Worm (Caenorhabditis elegans) whole organism, late embryonic: ENCODE results near the gene F42F12.3.

Experiments
- C38D4.7 ChIP-seq: fragments of 200-800 bp; sonication (Bioruptor generic); optimal IDR thresholded peaks from 2 replicates; lab custom pipeline; 2018; ENCODE audit warnings: mild to moderate bottlenecking, missing genetic modification characterization, moderate library complexity, missing compliant biosample characterization
- F13H6.1 ChIP-seq: sonication (generic microtip); optimal IDR thresholded peaks from 2 replicates; lab custom pipeline; 2016; ENCODE audit warnings: missing genetic modification characterization, missing compliant biosample characterization
- K02D7.2 ChIP-seq: sonication (generic microtip); optimal IDR thresholded peaks from 2 replicates; lab custom pipeline; 2017; ENCODE audit warnings: mild to moderate bottlenecking, missing genetic modification characterization, missing compliant biosample characterization
- Y22D7AL.16 ChIP-seq: sonication (generic microtip); optimal IDR thresholded peaks from 2 replicates; lab custom pipeline; 2016; ENCODE audit warnings: missing genetic modification characterization, missing compliant biosample characterization
- ahr-1 ChIP-seq: sonication (generic microtip); optimal IDR thresholded peaks from 2 replicates; lab custom pipeline; 2016; ENCODE audit warnings: missing genetic modification characterization, missing compliant biosample characterization
- ceh-14 ChIP-seq: sonication (generic microtip); optimal IDR thresholded peaks from 2 replicates; lab custom pipeline; 2016; ENCODE audit warnings: missing genotype, missing genetic modification characterization, missing compliant biosample characterization
- ceh-18 ChIP-seq: sonication (generic microtip); optimal IDR thresholded peaks from 2 replicates; lab custom pipeline; 2016; ENCODE audit warnings: missing genetic modification characterization, missing compliant biosample characterization
- ceh-19 ChIP-seq: fragments of 200-800 bp; sonication (Bioruptor generic); optimal IDR thresholded peaks from 2 replicates; lab custom pipeline; 2018; ENCODE audit warnings: mild to moderate bottlenecking, missing genetic modification characterization, missing compliant biosample characterization
- ceh-2 ChIP-seq: sonication (generic microtip); optimal IDR thresholded peaks from 2 replicates; lab custom pipeline; 2016; ENCODE audit warnings: missing genotype, missing genetic modification characterization, missing compliant biosample characterization
- ceh-22 ChIP-seq: sonication (generic microtip); optimal IDR thresholded peaks from 2 replicates; lab custom pipeline; 2017; ENCODE audit warnings: missing biosample characterization, missing genetic modification characterization
- ceh-24 ChIP-seq: sonication (generic microtip); optimal IDR thresholded peaks from 2 replicates; lab custom pipeline; 2016; ENCODE audit warnings: mild to moderate bottlenecking, missing genetic modification characterization, missing compliant biosample characterization
- ceh-30 ChIP-seq: fragments of 150-350 bp; optimal IDR thresholded peaks from 2 replicates; lab custom pipeline; 2014; ENCODE audit warnings: missing biosample characterization, missing genetic modification characterization
- ceh-6 ChIP-seq: fragments of 200-800 bp; sonication (Bioruptor generic); optimal IDR thresholded peaks from 2 replicates; lab custom pipeline; 2018; ENCODE audit warnings: mild to moderate bottlenecking, missing genetic modification characterization, missing compliant biosample characterization
- ceh-9 ChIP-seq: sonication (generic microtip); optimal IDR thresholded peaks from 2 replicates; lab custom pipeline; 2016; ENCODE audit warnings: mild to moderate bottlenecking, missing genetic modification characterization, inconsistent platforms, missing compliant biosample characterization
- che-1 ChIP-seq: sonication (generic microtip); optimal IDR thresholded peaks from 2 replicates; lab custom pipeline; 2016; ENCODE audit warnings: mild to moderate bottlenecking, missing genetic modification characterization, missing compliant biosample characterization
- elt-2 ChIP-seq: sonication (generic microtip); optimal IDR thresholded peaks from 2 replicates; lab custom pipeline; 2016; ENCODE audit warnings: missing genetic modification reagents, missing genetic modification characterization, missing compliant biosample characterization
- elt-4 ChIP-seq: sonication (generic microtip); optimal IDR thresholded peaks from 2 replicates; lab custom pipeline; 2016; ENCODE audit warnings: missing genetic modification characterization, missing compliant biosample characterization
- eyg-1 ChIP-seq: sonication (generic microtip); optimal IDR thresholded peaks from 2 replicates; lab custom pipeline; 2016; ENCODE audit warnings: missing genotype, missing genetic modification characterization, missing compliant biosample characterization
- fax-1 ChIP-seq: sonication (generic microtip); optimal IDR thresholded peaks from 2 replicates; lab custom pipeline; 2016; ENCODE audit warnings: missing genotype, missing genetic modification characterization, missing compliant biosample characterization
- fkh-6 ChIP-seq: sonication (generic microtip); optimal IDR thresholded peaks from 2 replicates; lab custom pipeline; 2016; ENCODE audit warnings: missing genetic modification characterization, missing compliant biosample characterization
- hlh-13 ChIP-seq: fragments of 200-800 bp; sonication (Bioruptor generic); optimal IDR thresholded peaks from 2 replicates; lab custom pipeline; 2018; ENCODE audit warnings: mild to moderate bottlenecking, missing genetic modification characterization, missing compliant biosample characterization
- hlh-15 ChIP-seq: sonication (generic microtip); optimal IDR thresholded peaks from 2 replicates; lab custom pipeline; 2016; ENCODE audit warnings: missing genetic modification characterization, missing compliant biosample characterization
- hlh-6 ChIP-seq: sonication (generic microtip); optimal IDR thresholded peaks from 2 replicates; lab custom pipeline; 2016; ENCODE audit warnings: missing genotype, missing genetic modification characterization, missing compliant biosample characterization
- hlh-8 ChIP-seq: sonication (generic microtip); optimal IDR thresholded peaks from 2 replicates; lab custom pipeline; 2016; ENCODE audit warnings: missing genotype, missing genetic modification characterization, missing compliant biosample characterization
- lim-6 ChIP-seq: sonication (generic microtip); optimal IDR thresholded peaks from 2 replicates; lab custom pipeline; 2016; ENCODE audit warnings: missing genetic modification characterization, missing compliant biosample characterization
- lin-11 ChIP-seq: fragments of 200-800 bp; sonication (Bioruptor generic); optimal IDR thresholded peaks from 2 replicates; lab custom pipeline; 2018; ENCODE audit warnings: mild to moderate bottlenecking, missing genetic modification characterization, missing compliant biosample characterization
- nfya-1 ChIP-seq: sonication (generic microtip); optimal IDR thresholded peaks from 2 replicates; lab custom pipeline; 2017; ENCODE audit warnings: missing genetic modification characterization, mild to moderate bottlenecking, missing compliant biosample characterization, antibody characterized with exemption, moderate library complexity
- nhr-11 ChIP-seq: fragments of 150-350 bp; optimal IDR thresholded peaks from 2 replicates; lab custom pipeline; 2014; ENCODE audit warnings: missing biosample characterization, missing genetic modification characterization
- pag-3 ChIP-seq: sonication (generic microtip); optimal IDR thresholded peaks from 2 replicates; lab custom pipeline; 2016; ENCODE audit warnings: missing compliant biosample characterization, missing genetic modification characterization, borderline replicate concordance
- pat-9 ChIP-seq: fragments of 200-800 bp; sonication (Bioruptor generic); optimal IDR thresholded peaks from 2 replicates; lab custom pipeline; 2018; ENCODE audit warnings: mild to moderate bottlenecking, missing genetic modification characterization, moderate library complexity, missing compliant biosample characterization
- pqm-1 ChIP-seq: sonication (generic microtip); optimal IDR thresholded peaks from 2 replicates; lab custom pipeline; 2016; ENCODE audit warnings: missing genetic modification characterization, missing compliant biosample characterization
- pros-1 ChIP-seq: fragments of 150-350 bp; optimal IDR thresholded peaks from 2 replicates; lab custom pipeline; 2014; ENCODE audit warnings: missing biosample characterization, missing genetic modification reagents, missing genetic modification characterization
- sdc-2 ChIP-seq: sonication (generic microtip); optimal IDR thresholded peaks from 2 replicates; lab custom pipeline; 2016; ENCODE audit warnings: missing genotype, missing genetic modification characterization, missing compliant biosample characterization
- sox-2 ChIP-seq: fragments of 200-800 bp; sonication (Bioruptor generic); IDR thresholded peaks from 2 replicates; pipeline ENCODE4 v1.3.6; 2022; ENCODE audit warnings: missing genetic modification reagents, missing genetic modification characterization, missing compliant biosample characterization
- sox-4 ChIP-seq: sonication (generic microtip); optimal IDR thresholded peaks from 2 replicates; lab custom pipeline; 2017; ENCODE audit warnings: mild to moderate bottlenecking, missing genetic modification characterization, inconsistent platforms, missing compliant biosample characterization
- tbx-2 ChIP-seq: sonication (generic microtip); optimal IDR thresholded peaks from 2 replicates; lab custom pipeline; 2016; ENCODE audit warnings: missing genetic modification characterization, missing compliant biosample characterization
- tbx-7 ChIP-seq: sonication (generic microtip); optimal IDR thresholded peaks from 2 replicates; lab custom pipeline; 2016; ENCODE audit warnings: missing genotype, missing genetic modification characterization, missing compliant biosample characterization
- ttx-3 ChIP-seq: sonication (generic microtip); optimal IDR thresholded peaks from 2 replicates; lab custom pipeline; 2016; ENCODE audit warnings: missing genetic modification reagents, missing genetic modification characterization, missing compliant biosample characterization
- unc-3 ChIP-seq, 2 experiments: fragments of 200-800 bp in 1 of 2; sonication (Bioruptor generic) in 1 of 2; sonication (generic microtip) in 1 of 2; conservative IDR thresholded peaks in 1 of 2; optimal IDR thresholded peaks in 1 of 2; 2 replicates each; pipeline versions ENCODE4 v1.3.6 to Lab custom; 2016 to 2022; ENCODE audit warnings: missing compliant biosample characterization in 2 of 2, missing genetic modification characterization in 2 of 2, missing genetic modification reagents in 1 of 2
- unc-55 ChIP-seq: sonication (generic microtip); optimal IDR thresholded peaks from 2 replicates; lab custom pipeline; 2017; ENCODE audit warnings: missing biosample characterization, missing genetic modification reagents, missing genetic modification characterization

F42F12.3 gene

ce11 chrX:12321357-12321756, 29.0 kb upstream of the F42F12.3 start, which contains the start of gene F17A2.13:
F17A2.13 (plus strand) TSS chrX:12321657.
- TF ChIP-seq ceh-22 (tag; lab: Kevin White, UChicago) (no peak), lin-11 (no peak), ceh-14 (tag; lab: Kevin White, UChicago) (no peak), ttx-3 (no peak), tbx-2 (tag; lab: Kevin White, UChicago) (no peak), hlh-15 (tag; lab: Kevin White, UChicago) (no peak)

- TF ChIP-seq C38D4.7 (GFP tag; lab: Kevin White, UChicago) (no peak), ceh-19 (no peak), ceh-9 (tag; lab: Kevin White, UChicago) (no peak), fkh-6 (tag; lab: Kevin White, UChicago) (no peak), unc-55 (GFP tag; lab: Kevin White, UChicago) (no peak), ceh-2 (tag; lab: Kevin White, UChicago) (no peak), F13H6.1 (tag; lab: Kevin White, UChicago) (no peak), sox-2 (no peak), ceh-6 (GFP tag; lab: Kevin White, UChicago) (no peak)
Measured at ce11 chrX:12323439-12323838, 26.9 kb upstream of the F42F12.3 start, which contains the start of gene srd-40. srd-40 (plus strand) TSS chrX:12323739.

ce11 chrX:12326424-12326823, 24.0 kb upstream of the F42F12.3 start, which contains the start of gene srd-41:
srd-41 (plus strand) TSS chrX:12326724.
- no peak for TF ChIP-seq fax-1 (tag; lab: Kevin White, UChicago)
- TF ChIP-seq ceh-6 (GFP tag; lab: Kevin White, UChicago), result no peak
- TF ChIP-seq ceh-22 (tag; lab: Kevin White, UChicago), result no peak
- TF ChIP-seq K02D7.2, result no peak
- TF ChIP-seq elt-4 (tag; lab: Kevin White, UChicago), result no peak
- TF ChIP-seq ceh-30 (tag; lab: Kevin White, UChicago), result no peak
- no peak for TF ChIP-seq hlh-13 (GFP tag; lab: Kevin White, UChicago)
- no peak for TF ChIP-seq lim-6
- TF ChIP-seq tbx-7, result no peak
- TF ChIP-seq pat-9, result no peak
- no peak for TF ChIP-seq hlh-8 (tag; lab: Kevin White, UChicago)
- no peak for TF ChIP-seq sdc-2 (tag; lab: Kevin White, UChicago)
- TF ChIP-seq ahr-1 (tag; lab: Kevin White, UChicago), result no peak
- no peak for TF ChIP-seq nhr-11 (tag; lab: Kevin White, UChicago)

ce11 chrX:12328676-12329075, 21.7 kb upstream of the F42F12.3 start, which contains the start of gene srd-45:
srd-45 (plus strand) TSS chrX:12328976.
- TF ChIP-seq sox-4 (tag; lab: Kevin White, UChicago), result no peak
- no peak for TF ChIP-seq ceh-14 (tag; lab: Kevin White, UChicago)
- TF ChIP-seq sdc-2 (tag; lab: Kevin White, UChicago), result no peak
- no peak for TF ChIP-seq nhr-11 (tag; lab: Kevin White, UChicago)
- TF ChIP-seq che-1 (tag; lab: Kevin White, UChicago), result no peak
- TF ChIP-seq ceh-19, result no peak
- TF ChIP-seq hlh-6 (tag; lab: Kevin White, UChicago), result no peak
- no peak for TF ChIP-seq pqm-1 (tag; lab: Kevin White, UChicago)
- no peak for TF ChIP-seq unc-3 (GFP tag; conservative IDR thresholded peaks at IDR 0.05; lab: Robert Waterston, UW)
- TF ChIP-seq unc-3 (tag; optimal IDR thresholded peaks at IDR 0.05; lab: Kevin White, UChicago), result no peak

- TF ChIP-seq nhr-11 (tag; lab: Kevin White, UChicago), result no peak
- TF ChIP-seq unc-55 (GFP tag; lab: Kevin White, UChicago), result no peak
- TF ChIP-seq hlh-13 (GFP tag; lab: Kevin White, UChicago), result no peak
- TF ChIP-seq Y22D7AL.16 (tag; lab: Kevin White, UChicago), result no peak
- no peak for TF ChIP-seq pag-3 (tag; lab: Kevin White, UChicago)
- no peak for TF ChIP-seq ceh-24 (tag; lab: Kevin White, UChicago)
- TF ChIP-seq elt-2, result no peak
- no peak for TF ChIP-seq pros-1
- no peak for TF ChIP-seq ceh-6 (GFP tag; lab: Kevin White, UChicago)
- no peak for TF ChIP-seq ceh-18
- no peak for TF ChIP-seq eyg-1 (tag; lab: Kevin White, UChicago)
- TF ChIP-seq nfya-1 (tag; lab: Kevin White, UChicago), result no peak
- TF ChIP-seq ttx-3, result no peak
Measured at ce11 chrX:12331795-12332194, 18.6 kb upstream of the F42F12.3 start, which contains the start of gene srd-46. srd-46 (plus strand) TSS chrX:12332095.
